Fruit fly (Drosophila melanogaster): Measurements from ENCODE around the gene Boh1.
"Not testable (repeated sequence)": the region's sequence is repeated elsewhere in the genome, so short reads cannot be mapped to it uniquely, and the experiment has no call there.

DNA sequence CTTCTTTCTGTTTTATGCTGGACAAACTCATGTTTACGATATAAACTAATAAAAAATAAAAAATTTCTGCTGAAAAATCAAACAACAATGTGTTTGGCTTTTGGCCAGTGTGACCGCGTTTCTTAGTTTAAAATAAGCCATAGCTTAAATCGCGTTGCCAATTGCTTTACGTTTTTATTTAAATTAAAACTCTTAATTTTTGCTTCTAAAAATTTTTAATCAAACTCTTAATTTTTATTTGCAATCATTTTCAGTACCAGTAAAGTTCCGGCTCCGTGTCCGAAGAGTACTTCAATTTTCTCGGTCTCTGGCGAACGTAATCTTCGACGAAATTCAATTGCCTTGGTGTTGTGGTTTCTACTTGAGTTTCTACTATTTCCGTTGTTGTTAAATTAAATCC is 39.9 kb upstream of the Boh1 start, which contains the start of the genes CG42487 and CG4884:
- TF ChIP-seq CG8478, CTCF (optimal IDR thresholded peaks at IDR 0.05): not testable (repeated sequence)

Measured in S2 (cell line).